Worm (Caenorhabditis elegans) whole organism, L4 larva: ENCODE results near the gene K03A11.6.

Experiments
- T26A8.4 ChIP-seq: fragments of 200-800 bp; sonication (Bioruptor generic); IDR thresholded peaks from 2 replicates; pipeline ENCODE4 v1.3.6; 2022; ENCODE audit warnings: missing genetic modification characterization, missing compliant biosample characterization
- aha-1 ChIP-seq: fragments of 150-350 bp; peaks from one replicate; lab custom pipeline; 2014; ENCODE audit warnings: missing biosample characterization, missing genetic modification characterization
- dve-1 ChIP-seq: sonication (generic microtip); optimal IDR thresholded peaks from 2 replicates; lab custom pipeline; 2017; ENCODE audit warnings: antibody characterized with exemption, mild to moderate bottlenecking, missing genetic modification characterization, missing compliant biosample characterization; ENCODE audit not compliant: insufficient read depth
- lir-3 ChIP-seq: sonication (generic microtip); optimal IDR thresholded peaks from 2 replicates; lab custom pipeline; 2016; ENCODE audit warnings: mild to moderate bottlenecking, missing genetic modification characterization, missing compliant biosample characterization
- nhr-25 ChIP-seq: sonication (generic microtip); optimal IDR thresholded peaks from 2 replicates; lab custom pipeline; 2017; ENCODE audit warnings: missing genetic modification characterization, mild to moderate bottlenecking, missing compliant biosample characterization, antibody characterized with exemption, moderate library complexity, borderline replicate concordance; ENCODE audit not compliant: insufficient read depth
- nhr-28 ChIP-seq: fragments of 150-350 bp; optimal IDR thresholded peaks from 2 replicates; lab custom pipeline; 2014; ENCODE audit warnings: missing biosample characterization, missing genetic modification characterization
- tag-97 ChIP-seq: fragments of 200-800 bp; sonication (Bioruptor generic); IDR thresholded peaks from 2 replicates; pipeline ENCODE4 v1.3.6; 2022; ENCODE audit warnings: missing genetic modification characterization, missing compliant biosample characterization
- zip-2 ChIP-seq: fragments of 150-350 bp; optimal IDR thresholded peaks from 2 replicates; lab custom pipeline; 2014; ENCODE audit warnings: missing biosample characterization, missing genetic modification characterization

ce11 chrX:13038791-13039190 lies 16.9 kb upstream of the K03A11.6 start:
- TF ChIP-seq lir-3 = peak; percentile 58
- TF ChIP-seq dve-1 (tag; lab: Kevin White, UChicago) = peak; percentile 83
- TF ChIP-seq zip-2 = peak; percentile 1
- TF ChIP-seq aha-1 (tag; lab: Kevin White, UChicago) = peak; percentile 86
- TF ChIP-seq tag-97 (GFP tag; lab: Robert Waterston, UW) = no peak
- no peak for TF ChIP-seq T26A8.4 (GFP tag; lab: Robert Waterston, UW)
- peak; percentile 27 for TF ChIP-seq nhr-28 (tag; lab: Kevin White, UChicago)
- peak; percentile 1 for TF ChIP-seq nhr-25 (tag; lab: Kevin White, UChicago)
